Worm (Caenorhabditis elegans) whole organism, L4 larva: ENCODE data around the gene srj-22.

ENCODE experiments used
- daf-19 ChIP-seq: fragments of 200-800 bp; sonication (Bioruptor generic); conservative IDR thresholded peaks from 2 replicates; pipeline ENCODE4 v1.3.6; 2022; ENCODE audit warnings: missing genetic modification characterization, missing compliant biosample characterization
- egl-27 ChIP-seq: sonication (generic microtip); optimal IDR thresholded peaks from 3 replicates; lab custom pipeline; 2017; ENCODE audit warnings: missing biosample characterization, missing genetic modification reagents, missing genetic modification characterization
- lsy-2 ChIP-seq, 2 experiments: fragments of 150-350 bp in 1 of 2; sonication (generic microtip) in 1 of 2; optimal IDR thresholded peaks; 2 replicates each; lab custom pipeline; 2014 to 2017; ENCODE audit warnings: missing biosample characterization in 2 of 2, missing genetic modification characterization in 2 of 2
- nhr-237 ChIP-seq: sonication (generic microtip); optimal IDR thresholded peaks from 2 replicates; lab custom pipeline; 2017; ENCODE audit warnings: missing biosample characterization, missing genetic modification characterization
- rbr-2 ChIP-seq: sonication (generic microtip); optimal IDR thresholded peaks from 2 replicates; lab custom pipeline; 2016; ENCODE audit warnings: missing genotype, missing genetic modification characterization, missing compliant biosample characterization

DNA sequence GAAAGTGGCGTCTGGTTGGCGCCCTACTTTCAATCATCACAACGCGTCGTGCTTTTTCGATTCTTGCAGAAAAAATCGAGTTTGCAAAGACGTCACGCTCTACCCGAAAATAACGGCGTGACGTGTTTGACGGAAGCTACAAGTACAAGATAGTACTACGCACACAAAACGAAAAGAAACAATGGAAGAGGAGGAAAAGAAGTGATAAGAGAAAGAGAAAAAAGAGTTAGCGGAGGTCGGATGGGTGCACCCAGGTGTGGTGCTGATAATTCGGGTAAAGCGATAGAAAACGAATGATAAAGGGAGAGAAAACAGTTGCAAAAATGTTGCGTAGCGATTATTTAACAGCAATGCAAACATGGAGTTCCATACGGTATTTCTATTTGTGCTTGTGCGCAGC is 16.9 kb downstream of the srj-22 start:
- TF ChIP-seq rbr-2 (tag; lab: Kevin White, UChicago) (no peak), nhr-237 (tag; lab: Kevin White, UChicago) (no peak), lsy-2 (tag; optimal IDR thresholded peaks at IDR 0.05; lab: Kevin White, UChicago) (no peak), daf-19 (GFP tag; lab: Robert Waterston, UW) (no peak), egl-27 (no peak)
